Worm (Caenorhabditis elegans) whole organism, mixed stage, embryonic: ENCODE results near the gene vab-7.

Experiments
- blmp-1 ChIP-seq: fragments of 150-350 bp; optimal IDR thresholded peaks from 2 replicates; lab custom pipeline; 2014; ENCODE audit warnings: missing biosample characterization, missing genetic modification characterization
- ces-1 ChIP-seq: fragments of 150-350 bp; optimal IDR thresholded peaks from 2 replicates; lab custom pipeline; 2014; ENCODE audit warnings: missing biosample characterization, missing genetic modification reagents, missing genetic modification characterization
- elt-3 ChIP-seq: fragments of 150-350 bp; optimal IDR thresholded peaks from 2 replicates; lab custom pipeline; 2014; ENCODE audit warnings: missing biosample characterization, missing genetic modification characterization
- lin-32 ChIP-seq: fragments of 200-800 bp; sonication (Bioruptor generic); optimal IDR thresholded peaks from 2 replicates; lab custom pipeline; 2018; ENCODE audit warnings: mild to moderate bottlenecking, missing genetic modification characterization, missing compliant biosample characterization
- mep-1 ChIP-seq: fragments of 150-350 bp; optimal IDR thresholded peaks from 2 replicates; lab custom pipeline; 2017; ENCODE audit warnings: missing biosample characterization, missing genetic modification reagents, missing genetic modification characterization, inconsistent platforms
- nhr-12 ChIP-seq: fragments of 150-350 bp; optimal IDR thresholded peaks from 2 replicates; lab custom pipeline; 2014; ENCODE audit warnings: missing biosample characterization, missing genetic modification characterization
- nhr-28 ChIP-seq: fragments of 150-350 bp; optimal IDR thresholded peaks from 2 replicates; lab custom pipeline; 2014; ENCODE audit warnings: missing biosample characterization, missing genetic modification characterization
- nhr-76 ChIP-seq: sonication (generic microtip); optimal IDR thresholded peaks from 2 replicates; lab custom pipeline; 2017; ENCODE audit warnings: missing biosample characterization, missing genetic modification characterization
- pha-4 ChIP-seq: fragments of 150-350 bp; optimal IDR thresholded peaks from 2 replicates; lab custom pipeline; 2018; ENCODE audit warnings: missing biosample characterization, missing genetic modification reagents, missing genetic modification characterization
- ztf-11 ChIP-seq: fragments of 150-350 bp; optimal IDR thresholded peaks from 2 replicates; lab custom pipeline; 2014; ENCODE audit warnings: missing biosample characterization, missing genetic modification characterization

- TF ChIP-seq lin-32 (GFP tag; lab: Kevin White, UChicago) (no peak), elt-3 (tag; lab: Kevin White, UChicago) (no peak), mep-1 (tag; lab: Kevin White, UChicago) (no peak), pha-4 (no peak), nhr-76 (tag; lab: Kevin White, UChicago) (no peak), ztf-11 (tag; lab: Kevin White, UChicago) (no peak), nhr-12 (no peak), ces-1 (GFP tag; lab: Kevin White, UChicago) (no peak), nhr-28 (tag; lab: Kevin White, UChicago) (no peak), blmp-1 (tag; lab: Kevin White, UChicago) (no peak)
Observed at ce11 chrIII:10904320-10904961, 15.7 kb upstream of the vab-7 start.
